Worm (Caenorhabditis elegans): ENCODE results near the gene mrpl-50.

The mrpl-50 gene

ce11 chrII:8890530-8890929, 39.1 kb upstream of the mrpl-50 start:
- TF ChIP-seq unc-130 (GFP tag; optimal IDR thresholded peaks at IDR 0.05) (no peak), nhr-27 (tag; optimal IDR thresholded peaks at IDR 0.05) (no peak), snpc-1.1 (tag; optimal IDR thresholded peaks at IDR 0.05; ENCODE audit: insufficient read depth) (no peak), Y95B8A.8 (GFP tag; IDR thresholded peaks at IDR 0.05) (no peak), madf-3 (GFP tag; IDR thresholded peaks at IDR 0.05) (no peak), B0019.2 (GFP tag; conservative IDR thresholded peaks at IDR 0.05) (no peak), xnd-1 (tag; optimal IDR thresholded peaks at IDR 0.05) (no peak), lin-40 (tag; optimal IDR thresholded peaks at IDR 0.05) (no peak), nfyb-1 (GFP tag; IDR thresholded peaks at IDR 0.05) (no peak), dox-1 (GFP tag; IDR thresholded peaks at IDR 0.05) (no peak), F39B2.1 (GFP tag; IDR thresholded peaks at IDR 0.05) (no peak), sea-2 (GFP tag; IDR thresholded peaks at IDR 0.05) (no peak), B0261.1 (tag; optimal IDR thresholded peaks at IDR 0.05) (no peak), die-1 (tag; optimal IDR thresholded peaks at IDR 0.05) (no peak), ztf-6 (GFP tag; IDR thresholded peaks at IDR 0.05) (no peak), Y67H2A.10 (GFP tag; conservative IDR thresholded peaks at IDR 0.05) (no peak), T07F8.4 (tag; optimal IDR thresholded peaks at IDR 0.05) (no peak), akir-1 (GFP tag; optimal IDR thresholded peaks at IDR 0.05) (no peak), nfya-2 (GFP tag; IDR thresholded peaks at IDR 0.05) (no peak), D2030.7 (GFP tag; IDR thresholded peaks at IDR 0.05) (no peak)

DNA sequence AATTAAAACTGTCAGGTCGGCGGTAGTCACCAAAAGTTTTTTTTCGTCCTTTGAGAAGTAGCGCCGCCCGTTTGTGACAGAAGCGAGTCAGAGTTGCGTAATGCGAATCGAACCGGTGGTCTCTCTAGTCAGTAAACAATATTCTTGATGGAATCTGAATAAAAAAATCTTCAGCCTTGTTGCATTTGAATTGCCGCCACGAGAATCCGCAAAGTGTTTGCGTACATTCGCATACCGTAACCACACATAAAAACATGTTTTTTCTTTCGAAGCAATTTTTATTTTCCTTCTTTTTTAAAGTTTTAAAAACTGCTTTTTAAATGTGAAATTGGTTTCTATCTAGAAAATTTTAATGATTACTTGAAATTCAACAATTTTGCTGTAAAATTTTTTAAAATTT, 38.6 kb upstream of the mrpl-50 start:
- TF ChIP-seq lsl-1 (GFP tag; optimal IDR thresholded peaks at IDR 0.05), result peak; percentile 76
- no peak for TF ChIP-seq tbp1 (GFP tag; optimal IDR thresholded peaks at IDR 0.05)
- TF ChIP-seq lin-54 (GFP tag; optimal IDR thresholded peaks at IDR 0.05), result peak; percentile 77
- TF ChIP-seq dpl-1 (GFP tag; optimal IDR thresholded peaks at IDR 0.05), result peak; percentile 35
- peak; percentile 41; the same call in 1 of the 2 replicates for TF ChIP-seq F33H1.4 (GFP tag; IDR thresholded peaks at IDR 0.05)
- peak; percentile 67 for TF ChIP-seq efl-1 (GFP tag; optimal IDR thresholded peaks at IDR 0.05)
- 0 out of 2 replicates have a peak, but pooled peaks have one; percentile 29 for TF ChIP-seq D2030.7 (GFP tag; IDR thresholded peaks at IDR 0.05)
- no peak for TF ChIP-seq F55B11.4 (tag; optimal IDR thresholded peaks at IDR 0.05; ENCODE audit: borderline replicate concordance, insufficient read depth)
- TF ChIP-seq xnd-1 (tag; optimal IDR thresholded peaks at IDR 0.05), result peak; percentile 10
- no peak for TF ChIP-seq F37B4.10 (GFP tag; IDR thresholded peaks at IDR 0.05)
- no peak for TF ChIP-seq nhr-80 (tag; optimal IDR thresholded peaks at IDR 0.05)

DNA sequence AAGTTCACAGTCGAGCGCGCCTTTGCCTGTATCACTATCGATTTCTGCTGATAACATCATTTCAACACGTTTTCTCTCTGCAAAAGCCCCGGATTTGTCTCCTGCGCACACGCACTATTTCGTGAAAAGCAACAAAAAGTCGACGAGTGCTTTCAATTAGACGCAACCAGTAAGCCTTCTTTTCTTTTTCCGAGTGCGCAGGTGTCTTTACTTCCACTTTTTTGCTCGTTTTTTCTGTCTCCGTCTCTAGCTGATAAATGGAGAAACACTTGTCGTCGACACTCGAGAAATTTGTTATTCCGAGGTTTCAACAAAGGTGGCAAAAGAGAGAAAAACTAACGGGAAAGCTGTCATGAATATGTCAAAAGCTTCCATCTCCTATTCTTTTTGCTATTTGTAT, 38.0 kb upstream of the mrpl-50 start:
- no peak for TF ChIP-seq dox-1 (GFP tag; IDR thresholded peaks at IDR 0.05)
- no peak for TF ChIP-seq mes-4 (tag; optimal IDR thresholded peaks at IDR 0.05)
- TF ChIP-seq dpff-1 (tag; optimal IDR thresholded peaks at IDR 0.05), result no peak
- no peak for TF ChIP-seq Y53F4B.3 (GFP tag; IDR thresholded peaks at IDR 0.05)

- TF ChIP-seq egl-44 (GFP tag; IDR thresholded peaks at IDR 0.05), result no peak
- no peak for TF ChIP-seq sea-2 (GFP tag; IDR thresholded peaks at IDR 0.05)
- TF ChIP-seq hmg-1.2 (GFP tag; IDR thresholded peaks at IDR 0.05), result no peak
- TF ChIP-seq ekl-4 (GFP tag; IDR thresholded peaks at IDR 0.05), result no peak
- no peak for TF ChIP-seq F49E8.2 (tag; optimal IDR thresholded peaks at IDR 0.05; ENCODE audit: insufficient read depth)
- no peak for TF ChIP-seq snpc-4 (GFP tag; optimal IDR thresholded peaks at IDR 0.05)
- no peak for TF ChIP-seq snpc-4 (tag; optimal IDR thresholded peaks at IDR 0.05)
- TF ChIP-seq aptf-2 (GFP tag; conservative IDR thresholded peaks at IDR 0.05), result no peak
- TF ChIP-seq xnd-1 (tag; optimal IDR thresholded peaks at IDR 0.05), result no peak
These were observed 34.2 kb upstream of the mrpl-50 start for ce11 chrII:8895398-8895797.

Measured in whole organism, young adult.